Worm (Caenorhabditis elegans): ENCODE data around the gene C17C3.11.

- no peak for TF ChIP-seq dve-1 (tag; optimal IDR thresholded peaks at IDR 0.05)
- TF ChIP-seq pha-4 (tag; optimal IDR thresholded peaks at IDR 0.05): no peak
- TF ChIP-seq zip-5 (tag; optimal IDR thresholded peaks at IDR 0.05): no peak
- no peak for TF ChIP-seq unc-55 (GFP tag; optimal IDR thresholded peaks at IDR 0.05)
- no peak for TF ChIP-seq C08G9.2 (tag; optimal IDR thresholded peaks at IDR 0.05)
- TF ChIP-seq ceh-22 (tag; optimal IDR thresholded peaks at IDR 0.05): no peak
- TF ChIP-seq T23F11.4 (GFP tag; optimal IDR thresholded peaks at IDR 0.05): no peak
Observed at ce11 chrII:5585788-5586187, 48.2 kb downstream of the C17C3.11 start, which contains the start of gene lys-8.
